Fruit fly (Drosophila melanogaster) Kc167 (cell line): ENCODE results near the gene CG6610.

Experiments used
- Myc ChIP-seq: fragments of >200 bp; optimal IDR thresholded peaks from 2 replicates; lab custom pipeline; 2017; ENCODE audit warnings: missing external identifiers
- h ChIP-seq: fragments of >200 bp; optimal IDR thresholded peaks from 3 replicates; lab custom pipeline; 2018; ENCODE audit warnings: missing external identifiers
- psq ChIP-seq: fragments of >200 bp; optimal IDR thresholded peaks from 2 replicates; lab custom pipeline; 2017; ENCODE audit warnings: missing external identifiers

- TF ChIP-seq psq (lab: Kevin White, UChicago) (no peak), Myc (no peak), h (lab: Kevin White, UChicago) (no peak)
These were observed 36.6 kb upstream of the CG6610 start, which contains the start of gene Jon65Aiv for dm6 chr3L:6038720-6039205.
